Worm (Caenorhabditis elegans): ENCODE measurements around the gene max-1.

ce11 chrV:13082442-13083126 lies 37.4 kb downstream of the max-1 start, which contains the start of gene C34B4.2:
- TF ChIP-seq lin-39 (tag; optimal IDR thresholded peaks at IDR 0.05) (no peak), ztf-11 (tag; optimal IDR thresholded peaks at IDR 0.05) (no peak), lsy-2 (tag; optimal IDR thresholded peaks at IDR 0.05) (peak; percentile 7 to 62), nhr-11 (tag; optimal IDR thresholded peaks at IDR 0.05) (peak; percentile 51), ceh-82 (tag; optimal IDR thresholded peaks at IDR 0.05) (no peak), mep-1 (tag; optimal IDR thresholded peaks at IDR 0.05) (peak; percentile 75), nhr-28 (tag; optimal IDR thresholded peaks at IDR 0.05) (peak; percentile 55), unc-39 (tag; optimal IDR thresholded peaks at IDR 0.05) (no peak), hlh-30 (tag; optimal IDR thresholded peaks at IDR 0.05; ENCODE audit: insufficient read depth) (peak; percentile 3), nhr-77 (tag; optimal IDR thresholded peaks at IDR 0.05) (peak; percentile 5), aha-1 (tag) (peak; percentile 100)
